Worm (Caenorhabditis elegans): Measurements from ENCODE around the gene Y62H9A.10.
A peak's percentile ranks its signal among the peaks of the same experiment; 100 is the strongest.

The Y62H9A.10 gene

ce11 chrX:11902661-11903060 lies at the start of gene Y62H9A.10:
Gene Y62H9A.10 (minus strand): TSS chrX:11902761.
- TF ChIP-seq ham-2 (GFP tag; optimal IDR thresholded peaks at IDR 0.05) (no peak), ceh-43 (GFP tag; optimal IDR thresholded peaks at IDR 0.05) (no peak), zip-8 (tag; optimal IDR thresholded peaks at IDR 0.05) (no peak), elt-3 (tag; optimal IDR thresholded peaks at IDR 0.05) (no peak), unc-62 (GFP tag; optimal IDR thresholded peaks at IDR 0.05) (no peak), mep-1 (tag; optimal IDR thresholded peaks at IDR 0.05) (no peak), flh-1 (GFP tag; optimal IDR thresholded peaks at IDR 0.05) (no peak), nhr-237 (tag; optimal IDR thresholded peaks at IDR 0.05) (no peak), ceh-39 (tag; optimal IDR thresholded peaks at IDR 0.05) (no peak), cnd-1 (tag; optimal IDR thresholded peaks at IDR 0.05) (no peak), snpc-4 (tag; optimal IDR thresholded peaks at IDR 0.05) (no peak), hlh-1 (tag; optimal IDR thresholded peaks at IDR 0.05) (no peak), blmp-1 (tag; optimal IDR thresholded peaks at IDR 0.05) (no peak), ceh-83 (GFP tag; optimal IDR thresholded peaks at IDR 0.05) (no peak), sptf-1 (tag; optimal IDR thresholded peaks at IDR 0.05) (no peak), drap-1 (GFP tag; optimal IDR thresholded peaks at IDR 0.05) (no peak), unc-39 (tag; optimal IDR thresholded peaks at IDR 0.05) (no peak), ztf-11 (tag; optimal IDR thresholded peaks at IDR 0.05) (no peak), bed-3 (GFP tag; optimal IDR thresholded peaks at IDR 0.05) (no peak), nhr-12 (tag; optimal IDR thresholded peaks at IDR 0.05) (no peak)

ce11 chrX:11952129-11952528 lies 49.6 kb upstream of the Y62H9A.10 start:
- TF ChIP-seq bed-3 (GFP tag; optimal IDR thresholded peaks at IDR 0.05) (no peak), blmp-1 (tag; optimal IDR thresholded peaks at IDR 0.05) (no peak), unc-120 (tag; optimal IDR thresholded peaks at IDR 0.05; ENCODE audit: poor library complexity, severe bottlenecking) (no peak), sptf-1 (tag; optimal IDR thresholded peaks at IDR 0.05) (no peak), tbx-8 (GFP tag; optimal IDR thresholded peaks at IDR 0.05) (no peak), nhr-12 (tag; optimal IDR thresholded peaks at IDR 0.05) (no peak), lin-13 (tag; optimal IDR thresholded peaks at IDR 0.05) (no peak)

- TF ChIP-seq nhr-76 (tag; optimal IDR thresholded peaks at IDR 0.05), result no peak
- no peak for TF ChIP-seq ces-1 (GFP tag; optimal IDR thresholded peaks at IDR 0.05)
- no peak for TF ChIP-seq nhr-12 (tag; optimal IDR thresholded peaks at IDR 0.05)
- TF ChIP-seq lin-13 (tag; optimal IDR thresholded peaks at IDR 0.05), result peak; percentile 3
- peak; percentile 85 for TF ChIP-seq cnd-1 (tag; optimal IDR thresholded peaks at IDR 0.05)
- TF ChIP-seq lsy-2 (tag; optimal IDR thresholded peaks at IDR 0.05), result no peak
- TF ChIP-seq ztf-11 (tag; optimal IDR thresholded peaks at IDR 0.05), result no peak
- peak; percentile 1 for TF ChIP-seq pha-4 (tag; optimal IDR thresholded peaks at IDR 0.05)
- peak; percentile 32 for TF ChIP-seq ceh-39 (tag; optimal IDR thresholded peaks at IDR 0.05)
- TF ChIP-seq nhr-237 (tag; optimal IDR thresholded peaks at IDR 0.05), result no peak
- no peak for TF ChIP-seq mls-2 (tag; optimal IDR thresholded peaks at IDR 0.05)
- no peak for TF ChIP-seq ham-2 (GFP tag; optimal IDR thresholded peaks at IDR 0.05)
- TF ChIP-seq mab-5 (tag; optimal IDR thresholded peaks at IDR 0.05), result no peak
- TF ChIP-seq lin-32 (GFP tag; optimal IDR thresholded peaks at IDR 0.05), result peak; percentile 52
- peak; percentile 29 for TF ChIP-seq mep-1 (tag; optimal IDR thresholded peaks at IDR 0.05)
- TF ChIP-seq ceh-83 (GFP tag; optimal IDR thresholded peaks at IDR 0.05), result no peak
- TF ChIP-seq drap-1 (GFP tag; optimal IDR thresholded peaks at IDR 0.05), result no peak
- no peak for TF ChIP-seq hlh-1 (tag; optimal IDR thresholded peaks at IDR 0.05)
These were observed 45.8 kb upstream of the Y62H9A.10 start, which contains the start of gene lsd-1 for ce11 chrX:11948184-11948894. Gene lsd-1 (plus strand): TSS chrX:11948844.

DNA sequence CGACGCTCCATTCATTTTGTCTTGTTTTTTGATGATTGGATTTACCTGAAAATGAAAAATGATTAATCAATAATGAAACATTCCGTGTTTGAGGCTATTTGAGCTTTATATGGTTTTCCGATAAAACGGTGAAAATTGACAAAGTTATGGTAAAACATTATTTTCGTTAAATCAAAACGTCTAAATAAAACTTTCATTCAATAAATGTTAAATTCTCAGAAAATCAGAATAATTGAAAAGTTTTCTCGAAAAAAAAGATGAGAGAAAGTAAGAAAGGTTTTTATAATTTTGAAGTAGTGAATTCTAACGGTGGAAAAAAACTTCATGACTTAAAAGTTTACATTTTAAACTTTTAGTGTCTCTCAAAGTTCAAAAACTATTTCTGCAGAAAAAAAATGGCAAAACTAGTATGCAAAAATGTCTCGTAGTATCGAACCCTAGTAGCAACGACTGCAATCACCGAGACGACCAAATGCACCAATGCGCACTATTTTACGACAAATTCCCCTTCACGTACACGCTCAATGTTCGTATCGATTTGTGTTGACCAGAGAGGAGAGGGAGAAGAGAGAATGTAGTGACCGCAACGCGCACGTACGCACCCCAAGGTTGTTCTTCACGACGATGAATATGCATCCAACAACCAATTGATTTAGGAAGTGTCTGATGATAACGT lies 44.4 kb upstream of the Y62H9A.10 start, which contains the start of gene nfya-1:
Gene nfya-1 (minus strand): TSS at position 51 of the 676 bp plus-strand sequence.
- no peak for TF ChIP-seq ceh-43 (GFP tag; optimal IDR thresholded peaks at IDR 0.05)
- peak; percentile 28 for TF ChIP-seq pha-4 (tag; optimal IDR thresholded peaks at IDR 0.05)
- TF ChIP-seq ham-2 (GFP tag; optimal IDR thresholded peaks at IDR 0.05), result no peak
- no peak for TF ChIP-seq nhr-76 (tag; optimal IDR thresholded peaks at IDR 0.05)
- TF ChIP-seq sem-2 (GFP tag; optimal IDR thresholded peaks at IDR 0.05), result no peak
- peak; percentile 38 for TF ChIP-seq mep-1 (tag; optimal IDR thresholded peaks at IDR 0.05)
- no peak for TF ChIP-seq lin-32 (GFP tag; optimal IDR thresholded peaks at IDR 0.05)
- TF ChIP-seq snpc-4 (tag; optimal IDR thresholded peaks at IDR 0.05), result no peak
- TF ChIP-seq nhr-237 (tag; optimal IDR thresholded peaks at IDR 0.05), result no peak
- peak; percentile 44 for TF ChIP-seq ces-1 (GFP tag; optimal IDR thresholded peaks at IDR 0.05)
- TF ChIP-seq nhr-2 (tag; optimal IDR thresholded peaks at IDR 0.05), result no peak
- peak; percentile 59 for TF ChIP-seq ceh-39 (tag; optimal IDR thresholded peaks at IDR 0.05)
- no peak for TF ChIP-seq cnd-1 (tag; optimal IDR thresholded peaks at IDR 0.05)
- peak; percentile 62 for TF ChIP-seq hlh-1 (tag; optimal IDR thresholded peaks at IDR 0.05)
- TF ChIP-seq ceh-83 (GFP tag; optimal IDR thresholded peaks at IDR 0.05), result no peak
- TF ChIP-seq nhr-12 (tag; optimal IDR thresholded peaks at IDR 0.05), result no peak
- no peak for TF ChIP-seq nhr-28 (tag; optimal IDR thresholded peaks at IDR 0.05)
- no peak for TF ChIP-seq blmp-1 (tag; optimal IDR thresholded peaks at IDR 0.05)
- no peak for TF ChIP-seq tbx-8 (GFP tag; optimal IDR thresholded peaks at IDR 0.05)
- no peak for TF ChIP-seq lsy-2 (tag; optimal IDR thresholded peaks at IDR 0.05)
- TF ChIP-seq bed-3 (GFP tag; optimal IDR thresholded peaks at IDR 0.05), result no peak
- no peak for TF ChIP-seq mls-2 (tag; optimal IDR thresholded peaks at IDR 0.05)
- peak; percentile 32 for TF ChIP-seq lin-13 (tag; optimal IDR thresholded peaks at IDR 0.05)
- TF ChIP-seq unc-120 (tag; optimal IDR thresholded peaks at IDR 0.05; ENCODE audit: poor library complexity, severe bottlenecking), result no peak
- TF ChIP-seq ztf-11 (tag; optimal IDR thresholded peaks at IDR 0.05), result no peak
- no peak for TF ChIP-seq flh-1 (GFP tag; optimal IDR thresholded peaks at IDR 0.05)
- TF ChIP-seq unc-62 (GFP tag; optimal IDR thresholded peaks at IDR 0.05), result no peak
- no peak for TF ChIP-seq zip-8 (tag; optimal IDR thresholded peaks at IDR 0.05)
- no peak for TF ChIP-seq sptf-1 (tag; optimal IDR thresholded peaks at IDR 0.05)
